Worm (Caenorhabditis elegans): ENCODE data around the gene C35C5.8.

The C35C5.8 gene

DNA sequence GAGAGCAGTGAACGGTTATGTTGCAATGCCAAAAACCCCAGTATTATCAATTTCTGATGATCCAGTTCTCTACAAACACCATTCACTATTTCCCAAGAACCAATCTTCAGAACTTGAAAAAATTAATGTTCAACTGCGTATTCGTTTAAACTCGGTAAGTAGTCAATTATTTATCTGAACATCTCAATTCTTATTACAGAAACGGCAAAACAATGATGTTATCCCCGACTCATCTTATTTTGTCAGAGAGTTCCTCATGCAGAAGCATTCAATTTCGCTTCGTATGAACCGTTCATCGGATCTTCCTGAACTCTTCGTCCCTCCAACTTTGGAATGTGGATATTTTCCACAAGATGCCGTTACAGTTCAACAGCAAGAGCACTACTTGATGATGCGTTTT lies 9.7 kb upstream of the C35C5.8 start:
- no peak for TF ChIP-seq sptf-1 (tag; optimal IDR thresholded peaks at IDR 0.05)
- no peak for TF ChIP-seq elt-3 (tag; optimal IDR thresholded peaks at IDR 0.05)
- no peak for TF ChIP-seq drap-1 (GFP tag; optimal IDR thresholded peaks at IDR 0.05)
- no peak for TF ChIP-seq sem-2 (GFP tag; optimal IDR thresholded peaks at IDR 0.05)
- no peak for TF ChIP-seq unc-39 (tag; optimal IDR thresholded peaks at IDR 0.05)
- no peak for TF ChIP-seq snpc-4 (tag; optimal IDR thresholded peaks at IDR 0.05)
- TF ChIP-seq hlh-1 (tag; optimal IDR thresholded peaks at IDR 0.05) = no peak
- TF ChIP-seq zip-8 (tag; optimal IDR thresholded peaks at IDR 0.05) = no peak
- no peak for TF ChIP-seq ceh-83 (GFP tag; optimal IDR thresholded peaks at IDR 0.05)
- TF ChIP-seq unc-120 (tag; optimal IDR thresholded peaks at IDR 0.05; ENCODE audit: poor library complexity, severe bottlenecking) = no peak
- TF ChIP-seq mab-5 (tag; optimal IDR thresholded peaks at IDR 0.05) = no peak
- no peak for TF ChIP-seq mls-2 (tag; optimal IDR thresholded peaks at IDR 0.05)
- TF ChIP-seq nhr-2 (tag; optimal IDR thresholded peaks at IDR 0.05) = no peak

- no peak for TF ChIP-seq lin-32 (GFP tag; optimal IDR thresholded peaks at IDR 0.05)
- no peak for TF ChIP-seq unc-120 (tag; optimal IDR thresholded peaks at IDR 0.05; ENCODE audit: poor library complexity, severe bottlenecking)
- TF ChIP-seq nhr-237 (tag; optimal IDR thresholded peaks at IDR 0.05) = no peak
- no peak for TF ChIP-seq ham-2 (GFP tag; optimal IDR thresholded peaks at IDR 0.05)
- no peak for TF ChIP-seq elt-3 (tag; optimal IDR thresholded peaks at IDR 0.05)
- TF ChIP-seq nhr-2 (tag; optimal IDR thresholded peaks at IDR 0.05) = no peak
- TF ChIP-seq blmp-1 (tag; optimal IDR thresholded peaks at IDR 0.05) = no peak
- TF ChIP-seq bed-3 (GFP tag; optimal IDR thresholded peaks at IDR 0.05) = no peak
- TF ChIP-seq ceh-39 (tag; optimal IDR thresholded peaks at IDR 0.05) = no peak
Measured at ce11 chrX:11534443-11534842, 1.1 kb downstream of the C35C5.8 start.

ce11 chrX:11536408-11536807 lies 3.0 kb downstream of the C35C5.8 start, which contains the start of gene C35C5.9:
Gene C35C5.9, plus strand, starts transcription at chrX:11536568.
- no peak for TF ChIP-seq hlh-1 (tag; optimal IDR thresholded peaks at IDR 0.05)
- TF ChIP-seq ham-2 (GFP tag; optimal IDR thresholded peaks at IDR 0.05) = no peak
- no peak for TF ChIP-seq flh-1 (GFP tag; optimal IDR thresholded peaks at IDR 0.05)
- no peak for TF ChIP-seq nhr-12 (tag; optimal IDR thresholded peaks at IDR 0.05)
- TF ChIP-seq pha-4 (tag; optimal IDR thresholded peaks at IDR 0.05) = no peak
- no peak for TF ChIP-seq ztf-11 (tag; optimal IDR thresholded peaks at IDR 0.05)
- no peak for TF ChIP-seq M03D4.4 (tag; optimal IDR thresholded peaks at IDR 0.05)

DNA sequence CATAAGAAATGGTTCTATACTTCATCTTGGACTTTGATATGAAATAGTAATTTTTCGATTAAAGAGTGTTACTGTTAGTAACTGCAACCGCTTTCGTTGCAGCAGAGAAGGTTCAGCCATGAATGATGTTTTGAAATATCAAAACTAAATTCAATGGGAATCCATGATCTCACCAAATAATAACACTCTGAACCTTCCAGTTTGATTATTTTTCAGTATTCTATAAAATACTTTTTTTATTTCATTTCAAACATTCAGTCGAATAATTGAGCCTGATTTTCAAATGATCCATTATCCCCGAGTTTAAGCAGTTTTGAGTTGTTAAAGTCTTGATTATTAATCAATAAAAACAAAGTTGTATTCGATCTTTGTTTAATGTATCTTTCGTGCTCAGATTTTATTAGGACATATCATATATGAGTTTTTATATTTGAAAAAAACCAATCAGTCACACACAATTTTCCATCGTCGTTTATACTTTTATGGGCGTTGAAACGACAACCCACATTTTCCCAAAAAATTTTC lies 3.9 kb downstream of the C35C5.8 start, which contains the start of gene gcp-2.2:
Gene gcp-2.2, plus strand, starts transcription at position 475 of the 525 bp plus-strand sequence.
- TF ChIP-seq lin-32 (GFP tag; optimal IDR thresholded peaks at IDR 0.05) = no peak
- TF ChIP-seq mep-1 (tag; optimal IDR thresholded peaks at IDR 0.05) = no peak
- TF ChIP-seq tbx-8 (GFP tag; optimal IDR thresholded peaks at IDR 0.05) = no peak
- no peak for TF ChIP-seq bed-3 (GFP tag; optimal IDR thresholded peaks at IDR 0.05)
- no peak for TF ChIP-seq lsy-2 (tag; optimal IDR thresholded peaks at IDR 0.05)

DNA sequence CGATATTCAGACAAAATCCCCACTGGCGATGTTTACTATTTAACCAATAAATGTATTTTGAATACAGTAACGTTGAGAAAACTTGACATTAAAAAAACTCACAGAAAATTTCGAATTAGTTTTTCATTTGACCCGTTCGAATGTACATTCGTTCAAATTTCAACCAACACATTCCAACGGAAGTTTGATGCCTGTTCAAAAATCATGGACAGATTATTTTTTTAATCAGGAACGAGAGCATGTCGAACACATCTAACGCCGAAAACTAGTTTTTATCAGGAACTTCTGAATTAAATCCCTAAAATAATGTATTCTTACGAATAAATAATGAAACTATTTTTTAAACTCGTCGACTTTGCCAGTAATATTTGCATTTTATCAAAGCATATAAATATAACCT lies 8.3 kb downstream of the C35C5.8 start:
- no peak for TF ChIP-seq sem-2 (GFP tag; optimal IDR thresholded peaks at IDR 0.05)
- TF ChIP-seq lsy-2 (tag; optimal IDR thresholded peaks at IDR 0.05) = no peak
- TF ChIP-seq mab-5 (tag; optimal IDR thresholded peaks at IDR 0.05) = no peak
- TF ChIP-seq elt-3 (tag; optimal IDR thresholded peaks at IDR 0.05) = no peak
- no peak for TF ChIP-seq ztf-11 (tag; optimal IDR thresholded peaks at IDR 0.05)
- TF ChIP-seq bed-3 (GFP tag; optimal IDR thresholded peaks at IDR 0.05) = no peak
- TF ChIP-seq cnd-1 (tag; optimal IDR thresholded peaks at IDR 0.05) = no peak
- TF ChIP-seq flh-1 (GFP tag; optimal IDR thresholded peaks at IDR 0.05) = no peak
- no peak for TF ChIP-seq lin-13 (tag; optimal IDR thresholded peaks at IDR 0.05)
- no peak for TF ChIP-seq ham-2 (GFP tag; optimal IDR thresholded peaks at IDR 0.05)
- no peak for TF ChIP-seq snpc-4 (tag; optimal IDR thresholded peaks at IDR 0.05)
- TF ChIP-seq mep-1 (tag; optimal IDR thresholded peaks at IDR 0.05) = no peak
- TF ChIP-seq M03D4.4 (tag; optimal IDR thresholded peaks at IDR 0.05) = no peak
- no peak for TF ChIP-seq ceh-83 (GFP tag; optimal IDR thresholded peaks at IDR 0.05)
- no peak for TF ChIP-seq nhr-2 (tag; optimal IDR thresholded peaks at IDR 0.05)
- no peak for TF ChIP-seq unc-62 (GFP tag; optimal IDR thresholded peaks at IDR 0.05)
- no peak for TF ChIP-seq nhr-76 (tag; optimal IDR thresholded peaks at IDR 0.05)

Measured in whole organism, mixed stage, embryonic.